Fruit fly (Drosophila melanogaster): ENCODE data around the gene CG43349.
A peak's percentile ranks its signal among the peaks of the same experiment; 100 is the strongest.

Gene CG43349

DNA sequence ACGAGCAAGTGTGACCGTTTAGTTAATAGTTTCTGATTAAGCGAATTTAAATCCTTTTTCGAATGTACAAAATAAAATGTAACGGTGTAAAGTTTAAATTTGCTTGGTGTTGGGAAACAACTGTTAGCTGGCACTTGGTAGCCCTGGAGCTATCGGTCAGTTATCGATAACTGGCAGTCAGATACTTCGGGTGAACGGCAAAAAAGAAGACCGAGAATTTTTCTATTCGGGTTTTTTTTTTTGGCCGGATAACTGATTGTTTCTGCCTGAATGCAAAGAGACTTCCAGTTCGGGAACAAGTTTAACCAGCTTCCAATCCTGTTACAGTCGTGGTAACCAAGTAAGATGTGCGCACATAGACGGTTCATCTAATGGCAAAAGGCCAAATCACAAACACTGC, 22.5 kb upstream of the CG43349 start, which contains the start of gene CG4896 (continued):
- TF ChIP-seq CG30020 (tag; optimal IDR thresholded peaks at IDR 0.05) = no peak
- no peak for TF ChIP-seq eve (GFP tag; optimal IDR thresholded peaks at IDR 0.05)
- no peak for TF ChIP-seq lov (optimal IDR thresholded peaks at IDR 0.05)
- TF ChIP-seq lov (GFP tag; IDR thresholded peaks at IDR 0.05) = no peak
- TF ChIP-seq Lhr (GFP tag; optimal IDR thresholded peaks at IDR 0.05) = no peak
- peak; percentile 71 for TF ChIP-seq CG34224 (GFP tag; IDR thresholded peaks at IDR 0.05; ENCODE audit: partially characterized antibody)
- TF ChIP-seq br (optimal IDR thresholded peaks at IDR 0.05) = no peak
- peak; percentile 27; the same call in 1 of the 3 replicates for TF ChIP-seq row (GFP tag; IDR thresholded peaks at IDR 0.05)
- no peak for TF ChIP-seq C15 (GFP tag; IDR thresholded peaks at IDR 0.05)
- no peak for TF ChIP-seq bigmax (GFP tag; optimal IDR thresholded peaks at IDR 0.05)
- TF ChIP-seq Ets97D (GFP tag; optimal IDR thresholded peaks at IDR 0.05) = peak; percentile 51
- no peak for TF ChIP-seq CG18764 (GFP tag; optimal IDR thresholded peaks at IDR 0.05)
- TF ChIP-seq CG7786 (GFP tag; optimal IDR thresholded peaks at IDR 0.05) = peak; percentile 4
- no peak for TF ChIP-seq CG1603 (tag; optimal IDR thresholded peaks at IDR 0.05)
- no peak for TF ChIP-seq Optix (GFP tag; IDR thresholded peaks at IDR 0.05)
- TF ChIP-seq B-H1 (GFP tag; IDR thresholded peaks at IDR 0.05) = no peak
- TF ChIP-seq CG12391 (tag; optimal IDR thresholded peaks at IDR 0.05) = no peak
- no peak for TF ChIP-seq Dad (GFP tag; optimal IDR thresholded peaks at IDR 0.05)
- no peak for TF ChIP-seq CG8944 (GFP tag; optimal IDR thresholded peaks at IDR 0.05)
- no peak for TF ChIP-seq sisA (GFP tag; IDR thresholded peaks at IDR 0.05)
- TF ChIP-seq gfzf (GFP tag; optimal IDR thresholded peaks at IDR 0.05) = peak; percentile 40
- TF ChIP-seq Dref (GFP tag; IDR thresholded peaks at IDR 0.05) = peak; percentile 94
- TF ChIP-seq CG17385 (GFP tag; optimal IDR thresholded peaks at IDR 0.05) = no peak
- no peak for TF ChIP-seq bowl (GFP tag; IDR thresholded peaks at IDR 0.05)
- peak; percentile 5 to 7 for TF ChIP-seq dpn (GFP tag; optimal IDR thresholded peaks at IDR 0.05)
- TF ChIP-seq CG17568 (GFP tag; optimal IDR thresholded peaks at IDR 0.05) = no peak
- TF ChIP-seq CG6175 (GFP tag; IDR thresholded peaks at IDR 0.05) = no peak
- TF ChIP-seq her (GFP tag; optimal IDR thresholded peaks at IDR 0.05) = peak; percentile 20
- TF ChIP-seq Hr39 (optimal IDR thresholded peaks at IDR 0.05) = no peak
- no peak for TF ChIP-seq schlank (tag; optimal IDR thresholded peaks at IDR 0.05)
- 0 out of 2 replicates have a peak, but pooled peaks have one; percentile 48 for TF ChIP-seq sna (GFP tag; IDR thresholded peaks at IDR 0.05; ENCODE audit: partially characterized antibody)
- no peak for TF ChIP-seq fd102C (GFP tag; optimal IDR thresholded peaks at IDR 0.05)
- no peak for TF ChIP-seq Elba2 (GFP tag; optimal IDR thresholded peaks at IDR 0.05)
- peak; percentile 75 for TF ChIP-seq Deaf1 (tag; optimal IDR thresholded peaks at IDR 0.05)
- TF ChIP-seq CG14667 (GFP tag; IDR thresholded peaks at IDR 0.05) = no peak
- TF ChIP-seq dati (GFP tag; IDR thresholded peaks at IDR 0.05) = no peak
- no peak for TF ChIP-seq CG13775 (GFP tag; optimal IDR thresholded peaks at IDR 0.05)
- no peak for TF ChIP-seq Bdp1 (GFP tag; optimal IDR thresholded peaks at IDR 0.05)
- no peak for TF ChIP-seq gt (GFP tag; IDR thresholded peaks at IDR 0.05)
- TF ChIP-seq CG8089 (GFP tag; optimal IDR thresholded peaks at IDR 0.05) = no peak
- TF ChIP-seq Side (GFP tag; optimal IDR thresholded peaks at IDR 0.05) = no peak
- no peak for TF ChIP-seq oc (tag; optimal IDR thresholded peaks at IDR 0.05)
- no peak for TF ChIP-seq NK7.1 (GFP tag; optimal IDR thresholded peaks at IDR 0.05)
- no peak for TF ChIP-seq Gug (GFP tag; IDR thresholded peaks at IDR 0.05)
- TF ChIP-seq Doc3 (GFP tag; IDR thresholded peaks at IDR 0.05; ENCODE audit: partially characterized antibody) = peak; percentile 40; the same call in 1 of the 3 replicates
- no peak for TF ChIP-seq D (optimal IDR thresholded peaks at IDR 0.05)
- TF ChIP-seq D (GFP tag; optimal IDR thresholded peaks at IDR 0.05) = no peak
- no peak for TF ChIP-seq Hmr (GFP tag; optimal IDR thresholded peaks at IDR 0.05)
- TF ChIP-seq CG4360 (GFP tag; IDR thresholded peaks at IDR 0.05) = no peak
- TF ChIP-seq CG9817 (tag; optimal IDR thresholded peaks at IDR 0.05) = no peak
- no peak for TF ChIP-seq aop (GFP tag; IDR thresholded peaks at IDR 0.05)
- TF ChIP-seq CG13296 (GFP tag; optimal IDR thresholded peaks at IDR 0.05) = no peak
- TF ChIP-seq CG7963 (GFP tag; IDR thresholded peaks at IDR 0.05; ENCODE audit: partially characterized antibody) = peak; percentile 66; the same call in 2 of the 3 replicates

All from whole organism, embryonic.